Fruit fly (Drosophila melanogaster) whole organism, wandering third instar larva: ENCODE data around the gene boi.

Experiments
- Abd-B ChIP-seq: fragments of >200 bp; optimal IDR thresholded peaks from 2 replicates; lab custom pipeline; 2017; ENCODE audit warnings: missing biosample characterization, missing genetic modification characterization
- CG32264 ChIP-seq: fragments of 200-800 bp; sonication (Bioruptor generic); optimal IDR thresholded peaks from 2 replicates; lab custom pipeline; 2016; ENCODE audit warnings: missing biosample characterization, missing genetic modification characterization
- CG9705 ChIP-seq: fragments of 200-800 bp; sonication (Bioruptor generic); optimal IDR thresholded peaks from 2 replicates; lab custom pipeline; 2018; ENCODE audit warnings: missing biosample characterization, mild to moderate bottlenecking, missing genetic modification characterization
- CrebA ChIP-seq: fragments of 200-800 bp; sonication (Bioruptor generic); optimal IDR thresholded peaks from 2 replicates; lab custom pipeline; 2016; ENCODE audit warnings: missing biosample characterization, mild to moderate bottlenecking, missing genetic modification characterization, borderline replicate concordance
- Dfd ChIP-seq: fragments of >200 bp; optimal IDR thresholded peaks from 2 replicates; lab custom pipeline; 2017; ENCODE audit warnings: missing biosample characterization, missing genetic modification characterization
- Dif ChIP-seq: fragments of 200-275, 200-300 bp; sonication (Bioruptor generic); optimal IDR thresholded peaks from 2 replicates; lab custom pipeline; 2018; ENCODE audit warnings: missing biosample characterization, missing genetic modification characterization; ENCODE audit not compliant: partially characterized antibody
- GATAd ChIP-seq: sonication (Bioruptor generic); optimal IDR thresholded peaks from 2 replicates; lab custom pipeline; 2016; ENCODE audit warnings: missing biosample characterization, missing genetic modification characterization
- HLH106 ChIP-seq: fragments of 200-800 bp; optimal IDR thresholded peaks from 3 replicates; lab custom pipeline; 2019; ENCODE audit warnings: missing biosample characterization, mild to moderate bottlenecking, missing genetic modification characterization, moderate library complexity
- Hnf4 ChIP-seq: fragments of 200-800 bp; sonication (Bioruptor generic); optimal IDR thresholded peaks from 2 replicates; lab custom pipeline; 2016; ENCODE audit warnings: missing biosample characterization, mild to moderate bottlenecking, missing genetic modification characterization
- Hr78 ChIP-seq: fragments of >200 bp; optimal IDR thresholded peaks from 2 replicates; lab custom pipeline; 2017; ENCODE audit warnings: missing biosample characterization, missing genetic modification characterization
- Hr83 ChIP-seq: fragments of 200-300 bp; sonication (Bioruptor generic); optimal IDR thresholded peaks from 2 replicates; lab custom pipeline; 2016; ENCODE audit warnings: missing biosample characterization, mild to moderate bottlenecking, missing genetic modification characterization, moderate library complexity; ENCODE audit not compliant: poor library complexity, severe bottlenecking
- Jra ChIP-seq: sonication (Bioruptor generic); optimal IDR thresholded peaks from 2 replicates; lab custom pipeline; 2016; ENCODE audit warnings: missing biosample characterization, missing genetic modification characterization
- Mio ChIP-seq: sonication (Bioruptor generic); optimal IDR thresholded peaks from 2 replicates; lab custom pipeline; 2016; ENCODE audit warnings: missing biosample characterization, missing genetic modification characterization
- Myc ChIP-seq: fragments of >200 bp; optimal IDR thresholded peaks from 2 replicates; lab custom pipeline; 2017
- N ChIP-seq: fragments of >200 bp; optimal IDR thresholded peaks from 2 replicates; lab custom pipeline; 2018; ENCODE audit warnings: missing biosample characterization, missing external identifiers, missing genetic modification characterization
- OdsH ChIP-seq: fragments of 200-800 bp; sonication (Bioruptor generic); optimal IDR thresholded peaks from 2 replicates; lab custom pipeline; 2016; ENCODE audit warnings: missing biosample characterization, mild to moderate bottlenecking, missing genetic modification characterization
- Rel ChIP-seq, 2 experiments: fragments of 200-800 bp; sonication (Bioruptor generic) in 1 of 2; optimal IDR thresholded peaks; 2 replicates in 1 of 2; 3 replicates in 1 of 2; lab custom pipeline; 2016 to 2019; ENCODE audit warnings: mild to moderate bottlenecking in 2 of 2, missing biosample characterization in 2 of 2, missing genetic modification characterization in 2 of 2, moderate library complexity in 1 of 2
- Sp1 ChIP-seq: fragments of 200-800 bp; sonication (Bioruptor generic); optimal IDR thresholded peaks from 3 replicates; lab custom pipeline; 2019; ENCODE audit warnings: missing biosample characterization, mild to moderate bottlenecking, missing genetic modification characterization, moderate library complexity
- Vsx2 ChIP-seq: fragments of 200-300, 225-300 bp; sonication (Bioruptor generic); optimal IDR thresholded peaks from 2 replicates; lab custom pipeline; 2018; ENCODE audit warnings: missing biosample characterization, missing genetic modification characterization; ENCODE audit not compliant: partially characterized antibody
- br ChIP-seq: fragments of 200-800 bp; sonication (Bioruptor generic); optimal IDR thresholded peaks from 2 replicates; lab custom pipeline; 2016; ENCODE audit warnings: missing biosample characterization, missing genetic modification characterization
- brk ChIP-seq: fragments of 200-800 bp; sonication (Bioruptor generic); optimal IDR thresholded peaks from 2 replicates; lab custom pipeline; 2016; ENCODE audit warnings: missing biosample characterization, mild to moderate bottlenecking, missing genetic modification characterization
- dl ChIP-seq, 2 experiments: fragments of 175-275, 200-275 bp in 1 of 2; fragments of 200-275 bp in 1 of 2; sonication (Bioruptor generic); optimal IDR thresholded peaks; lab custom pipeline; 2018; ENCODE audit warnings: mild to moderate bottlenecking in 2 of 2, missing biosample characterization in 2 of 2, missing genetic modification characterization in 2 of 2, moderate library complexity in 2 of 2; ENCODE audit not compliant: partially characterized antibody in 2 of 2, insufficient read depth in 1 of 2
- dmrt93B ChIP-seq: fragments of 200-800 bp; sonication (Bioruptor generic); optimal IDR thresholded peaks from 2 replicates; lab custom pipeline; 2018; ENCODE audit warnings: missing biosample characterization, mild to moderate bottlenecking, missing genetic modification characterization
- dsf ChIP-seq: sonication (Bioruptor generic); optimal IDR thresholded peaks from 2 replicates; lab custom pipeline; 2016; ENCODE audit warnings: missing biosample characterization, missing genetic modification characterization, borderline replicate concordance
- ey ChIP-seq: fragments of 200-800 bp; sonication (Bioruptor generic); optimal IDR thresholded peaks from 2 replicates; lab custom pipeline; 2016; ENCODE audit warnings: missing biosample characterization, missing genetic modification characterization
- foxo ChIP-seq, 2 experiments: fragments of 200-800 bp; sonication (Bioruptor generic); optimal IDR thresholded peaks; 2 replicates in 1 of 2; 3 replicates in 1 of 2; lab custom pipeline; 2016 to 2017; ENCODE audit warnings: missing biosample characterization in 2 of 2, missing genetic modification characterization in 2 of 2
- fru ChIP-seq: fragments of 200-800 bp; sonication (Bioruptor generic); optimal IDR thresholded peaks from 3 replicates; lab custom pipeline; 2016; ENCODE audit warnings: missing biosample characterization, mild to moderate bottlenecking, missing genetic modification characterization
- h ChIP-seq: fragments of 200-800 bp; sonication (Bioruptor generic); optimal IDR thresholded peaks from 3 replicates; lab custom pipeline; 2016; ENCODE audit warnings: missing biosample characterization, mild to moderate bottlenecking, missing genetic modification characterization
- jim ChIP-seq: fragments of 175-275, 200-325 bp; sonication (Bioruptor generic); optimal IDR thresholded peaks from 2 replicates; lab custom pipeline; 2016; ENCODE audit warnings: missing biosample characterization, mild to moderate bottlenecking, missing genetic modification characterization
- lola ChIP-seq: fragments of >200 bp; optimal IDR thresholded peaks from 2 replicates; lab custom pipeline; 2017; ENCODE audit warnings: missing biosample characterization, missing genetic modification characterization
- psq ChIP-seq: fragments of 200-800 bp; sonication (Bioruptor generic); optimal IDR thresholded peaks from 3 replicates; lab custom pipeline; 2017; ENCODE audit warnings: missing biosample characterization, mild to moderate bottlenecking, missing genetic modification characterization, moderate library complexity
- rgr ChIP-seq: fragments of 200-800 bp; sonication (Bioruptor generic); optimal IDR thresholded peaks from 3 replicates; lab custom pipeline; 2016; ENCODE audit warnings: missing biosample characterization, mild to moderate bottlenecking, missing genetic modification characterization
- sage ChIP-seq: fragments of 200-800 bp; sonication (Bioruptor generic); optimal IDR thresholded peaks from 2 replicates; lab custom pipeline; 2016; ENCODE audit warnings: missing biosample characterization, mild to moderate bottlenecking, missing genetic modification characterization
- sv ChIP-seq: fragments of 200-800 bp; sonication (Bioruptor generic); optimal IDR thresholded peaks from 3 replicates; lab custom pipeline; 2016; ENCODE audit warnings: missing biosample characterization, missing genetic modification characterization
- tai ChIP-seq: sonication (Bioruptor generic); optimal IDR thresholded peaks from 2 replicates; lab custom pipeline; 2016; ENCODE audit warnings: missing biosample characterization, missing genetic modification characterization
- usp ChIP-seq: fragments of >200 bp; optimal IDR thresholded peaks from 2 replicates; lab custom pipeline; 2017; ENCODE audit warnings: missing biosample characterization, missing genetic modification characterization
- woc ChIP-seq: sonication (Bioruptor generic); optimal IDR thresholded peaks from 2 replicates; lab custom pipeline; 2016; ENCODE audit warnings: missing biosample characterization, mild to moderate bottlenecking, missing genetic modification characterization

The boi gene

DNA sequence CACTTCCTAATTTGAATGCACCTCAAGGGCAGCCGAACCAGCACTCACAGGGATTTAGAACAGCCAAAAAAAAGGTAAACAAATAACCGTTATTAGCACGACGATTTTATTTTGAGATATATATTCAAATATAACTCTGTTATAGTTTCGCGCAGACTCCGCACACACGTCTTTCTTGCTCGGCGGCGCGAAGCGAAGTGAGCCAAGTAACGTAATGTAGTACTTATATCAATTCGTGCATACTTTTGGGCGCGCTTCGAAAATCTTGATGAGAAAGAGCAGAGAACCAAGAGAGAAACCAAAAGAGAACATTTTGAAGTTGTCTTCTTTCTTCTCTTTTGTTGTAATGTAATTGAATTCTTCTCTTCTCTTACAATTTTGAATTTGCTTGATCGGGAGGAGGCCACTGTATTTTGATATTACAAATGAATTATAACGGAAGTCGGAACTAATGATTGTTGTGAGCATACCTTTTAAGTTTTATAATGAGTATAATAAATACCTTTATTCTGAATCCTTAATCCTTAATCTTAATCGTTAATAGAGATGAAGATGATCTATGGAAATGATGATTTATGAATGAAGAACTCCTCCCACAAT lies at the start of gene boi:
TSS of gene boi (minus strand) at position 201 of the 600 bp plus-strand sequence.
- TF ChIP-seq dmrt93B (no peak), Mio (GFP tag; lab: Kevin White, UChicago) (no peak), ey (GFP tag; lab: Kevin White, UChicago) (no peak), dl (GFP tag; optimal IDR thresholded peaks at IDR 0.05; lab: Kevin White, UChicago; ENCODE audit: insufficient read depth in 1 of 2, partially characterized antibody in 2 of 2) (peak in 1 of 2 experiments; percentile 5), Vsx2 (GFP tag; lab: Kevin White, UChicago) (no peak), br (GFP tag; lab: Kevin White, UChicago) (no peak), fru (GFP tag; lab: Kevin White, UChicago) (peak; percentile 32), Dif (GFP tag; lab: Kevin White, UChicago) (peak; percentile 34)

DNA sequence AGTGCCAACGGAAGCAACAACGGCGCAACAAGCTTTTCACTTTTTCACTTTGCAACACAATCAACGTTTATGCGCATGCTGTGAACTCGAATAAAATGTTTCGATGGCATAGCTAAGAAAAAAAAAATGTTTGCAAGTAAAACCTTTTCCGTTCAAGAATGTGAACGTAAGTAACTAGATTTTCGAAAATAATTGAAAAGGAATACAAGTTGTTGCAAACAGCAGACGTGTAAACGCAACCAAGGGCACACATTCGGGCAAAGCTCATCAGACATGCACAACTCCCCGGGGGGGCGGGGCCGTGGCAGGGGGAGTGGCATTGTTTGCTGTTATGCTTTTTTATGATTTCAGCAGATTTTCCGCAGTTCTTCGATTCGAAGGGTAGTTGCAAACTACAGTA lies 48.5 kb upstream of the boi start:
- TF ChIP-seq br (GFP tag; lab: Kevin White, UChicago) (peak; percentile 65), dsf (no peak), CG9705 (GFP tag; lab: Kevin White, UChicago) (no peak), dmrt93B (peak; percentile 20), Jra (GFP tag; lab: Kevin White, UChicago) (no peak), Rel (GFP tag; optimal IDR thresholded peaks at IDR 0.05; lab: Kevin White, UChicago) (no peak), Rel (tag; optimal IDR thresholded peaks at IDR 0.05; lab: Kevin White, UChicago) (no peak), OdsH (peak; percentile 71), jim (no peak), sv (GFP tag; lab: Kevin White, UChicago) (no peak), psq (GFP tag; lab: Kevin White, UChicago) (peak; percentile 48), Dif (GFP tag; lab: Kevin White, UChicago) (no peak), fru (GFP tag; lab: Kevin White, UChicago) (peak; percentile 30), Myc (no peak), Vsx2 (GFP tag; lab: Kevin White, UChicago) (no peak), Hnf4 (GFP tag; lab: Kevin White, UChicago) (peak; percentile 57), Sp1 (GFP tag; lab: Kevin White, UChicago) (peak; percentile 58), GATAd (GFP tag; lab: Kevin White, UChicago) (no peak), usp (no peak), Abd-B (GFP tag; lab: Kevin White, UChicago) (no peak), HLH106 (tag; lab: Kevin White, UChicago) (peak; percentile 41), brk (GFP tag; lab: Kevin White, UChicago) (peak; percentile 20), lola (GFP tag; lab: Kevin White, UChicago) (no peak), woc (no peak), dl (GFP tag; optimal IDR thresholded peaks at IDR 0.05; lab: Kevin White, UChicago; ENCODE audit: insufficient read depth in 1 of 2, partially characterized antibody in 2 of 2) (no peak), h (GFP tag; lab: Kevin White, UChicago) (peak; percentile 75), Dfd (GFP tag; lab: Kevin White, UChicago) (peak; percentile 93), sage (GFP tag; lab: Kevin White, UChicago) (no peak), CG32264 (GFP tag; lab: Kevin White, UChicago) (no peak), rgr (GFP tag; lab: Kevin White, UChicago) (peak; percentile 77), CrebA (GFP tag; lab: Kevin White, UChicago) (no peak), Mio (GFP tag; lab: Kevin White, UChicago) (no peak), foxo (GFP tag; optimal IDR thresholded peaks at IDR 0.05; lab: Kevin White, UChicago) (peak in 1 of 2 experiments; percentile 48), ey (GFP tag; lab: Kevin White, UChicago) (peak; percentile 48), Hr78 (GFP tag; lab: Kevin White, UChicago) (no peak), N (GFP tag; lab: Kevin White, UChicago) (no peak), Hr83 (GFP tag; lab: Kevin White, UChicago) (no peak), tai (peak; percentile 33)
